Worm (Caenorhabditis elegans) whole organism, L1 larva: ENCODE data around the gene ldh-1.

Experiments
- C04F5.9 ChIP-seq: sonication (generic microtip); optimal IDR thresholded peaks from 2 replicates; lab custom pipeline; 2016; ENCODE audit warnings: missing genetic modification characterization, missing compliant biosample characterization
- alr-1 ChIP-seq: fragments of 200-800 bp; sonication (Bioruptor generic); optimal IDR thresholded peaks from 2 replicates; lab custom pipeline; 2018; ENCODE audit warnings: borderline replicate concordance, mild to moderate bottlenecking, missing genetic modification characterization, missing compliant biosample characterization
- aly-2 ChIP-seq: fragments of 150-350 bp; optimal IDR thresholded peaks from 2 replicates; lab custom pipeline; 2014; ENCODE audit warnings: missing biosample characterization, missing genetic modification characterization
- ceh-8 ChIP-seq: fragments of 200-800 bp; sonication (Bioruptor generic); optimal IDR thresholded peaks from 2 replicates; lab custom pipeline; 2018; ENCODE audit warnings: mild to moderate bottlenecking, missing genetic modification characterization, moderate library complexity, missing compliant biosample characterization
- ceh-88 ChIP-seq: fragments of 200-800 bp; sonication (Bioruptor generic); IDR thresholded peaks from 2 replicates; pipeline ENCODE4 v1.3.6; 2022; ENCODE audit warnings: missing genetic modification characterization, missing compliant biosample characterization
- ceh-90 ChIP-seq: sonication (generic microtip); optimal IDR thresholded peaks from 2 replicates; lab custom pipeline; 2016; ENCODE audit warnings: missing genetic modification characterization, missing compliant biosample characterization
- ces-1 ChIP-seq: fragments of 150-350 bp; optimal IDR thresholded peaks from 2 replicates; lab custom pipeline; 2014; ENCODE audit warnings: missing biosample characterization, missing genetic modification reagents, missing genetic modification characterization
- efl-1 ChIP-seq, 4 experiments: fragments of 150-350 bp; optimal IDR thresholded peaks in 3 of 4; peaks in 1 of 4; 1 replicate in 1 of 4; 2 replicates in 3 of 4; lab custom pipeline; 2014; ENCODE audit warnings: missing biosample characterization in 2 of 4, missing genetic modification characterization in 2 of 4, missing genetic modification reagents in 2 of 4
- efl-3 ChIP-seq: fragments of 200-800 bp; sonication (Bioruptor generic); optimal IDR thresholded peaks from 2 replicates; lab custom pipeline; 2018; ENCODE audit warnings: mild to moderate bottlenecking, missing genetic modification characterization, missing compliant biosample characterization
- egl-27 ChIP-seq, 2 experiments: fragments of 150-350 bp in 1 of 2; sonication (generic microtip); optimal IDR thresholded peaks; 3 replicates each; lab custom pipeline; 2017 to 2018; ENCODE audit warnings: missing biosample characterization in 2 of 2, missing genetic modification characterization in 2 of 2, missing genetic modification reagents in 2 of 2
- elt-2 ChIP-seq: sonication (generic microtip); optimal IDR thresholded peaks from 2 replicates; lab custom pipeline; 2016; ENCODE audit warnings: missing genetic modification characterization, mild to moderate bottlenecking, inconsistent platforms, missing compliant biosample characterization, missing genetic modification reagents
- ets-5 ChIP-seq: fragments of 200-800 bp; sonication (Bioruptor generic); IDR thresholded peaks from 2 replicates; pipeline ENCODE4 v1.3.6; 2022; ENCODE audit warnings: missing genetic modification characterization, missing compliant biosample characterization
- fkh-4 ChIP-seq: sonication (generic microtip); optimal IDR thresholded peaks from 2 replicates; lab custom pipeline; 2016; ENCODE audit warnings: missing compliant biosample characterization, missing genetic modification characterization, borderline replicate concordance
- fkh-8 ChIP-seq: sonication (generic microtip); optimal IDR thresholded peaks from 2 replicates; lab custom pipeline; 2016; ENCODE audit warnings: mild to moderate bottlenecking, missing genetic modification characterization, missing compliant biosample characterization
- fos-1 ChIP-seq: fragments of 150-350 bp; optimal IDR thresholded peaks from 2 replicates; lab custom pipeline; 2014; ENCODE audit warnings: missing biosample characterization, missing genetic modification characterization
- hlh-17 ChIP-seq: fragments of 200-800 bp; sonication (Bioruptor generic); optimal IDR thresholded peaks from 2 replicates; lab custom pipeline; 2018; ENCODE audit warnings: missing genetic modification characterization, mild to moderate bottlenecking, missing compliant biosample characterization, moderate library complexity, borderline replicate concordance
- jun-1 ChIP-seq: fragments of 150-350 bp; optimal IDR thresholded peaks from 2 replicates; lab custom pipeline; 2014; ENCODE audit warnings: missing biosample characterization, missing genetic modification reagents, missing genetic modification characterization
- lin-15B ChIP-seq: fragments of 150-350 bp; sonication (generic microtip); optimal IDR thresholded peaks from 3 replicates; lab custom pipeline; 2014; ENCODE audit warnings: missing biosample characterization, missing genetic modification characterization
- lin-39 ChIP-seq: fragments of 150-350 bp; optimal IDR thresholded peaks from 2 replicates; lab custom pipeline; 2014; ENCODE audit warnings: missing biosample characterization, missing genetic modification reagents, missing genetic modification characterization
- mdl-1 ChIP-seq, 2 experiments: fragments of 150-350 bp; optimal IDR thresholded peaks; 2 replicates each; lab custom pipeline; 2014 to 2017; ENCODE audit warnings: missing biosample characterization in 2 of 2, missing genetic modification characterization in 2 of 2, inconsistent platforms in 1 of 2
- mef-2 ChIP-seq: fragments of 150-350 bp; optimal IDR thresholded peaks from 2 replicates; lab custom pipeline; 2014; ENCODE audit warnings: missing biosample characterization, missing genetic modification characterization
- mep-1 ChIP-seq: fragments of 150-350 bp; optimal IDR thresholded peaks from 2 replicates; lab custom pipeline; 2014; ENCODE audit warnings: missing biosample characterization, missing genetic modification characterization
- nhr-12 ChIP-seq: sonication (generic microtip); optimal IDR thresholded peaks from 2 replicates; lab custom pipeline; 2017; ENCODE audit warnings: missing biosample characterization, missing genetic modification characterization
- nhr-19 ChIP-seq: fragments of 200-800 bp; sonication (Bioruptor generic); conservative IDR thresholded peaks from 2 replicates; pipeline ENCODE4 v1.3.6; 2022; ENCODE audit warnings: missing genetic modification characterization, missing compliant biosample characterization
- nhr-28 ChIP-seq: fragments of 150-350 bp; optimal IDR thresholded peaks from 2 replicates; lab custom pipeline; 2014; ENCODE audit warnings: missing biosample characterization, missing genetic modification characterization
- nhr-47 ChIP-seq: sonication (generic microtip); optimal IDR thresholded peaks from 2 replicates; lab custom pipeline; 2016; ENCODE audit warnings: mild to moderate bottlenecking, missing genetic modification characterization, moderate library complexity, missing compliant biosample characterization
- nhr-76 ChIP-seq: sonication (generic microtip); optimal IDR thresholded peaks from 2 replicates; lab custom pipeline; 2017; ENCODE audit warnings: missing biosample characterization, missing genetic modification characterization
- nhr-90 ChIP-seq: sonication (generic microtip); optimal IDR thresholded peaks from 2 replicates; lab custom pipeline; 2016; ENCODE audit warnings: mild to moderate bottlenecking, missing genetic modification characterization, missing compliant biosample characterization; ENCODE audit not compliant: poor library complexity
- pag-3 ChIP-seq: sonication (generic microtip); optimal IDR thresholded peaks from 2 replicates; lab custom pipeline; 2017; ENCODE audit warnings: missing genetic modification characterization, mild to moderate bottlenecking, missing compliant biosample characterization, antibody characterized with exemption, borderline replicate concordance; ENCODE audit not compliant: insufficient read depth
- sox-4 ChIP-seq: sonication (generic microtip); optimal IDR thresholded peaks from 2 replicates; lab custom pipeline; 2016; ENCODE audit warnings: missing genetic modification characterization, missing compliant biosample characterization
- swsn-7 ChIP-seq: sonication (generic microtip); optimal IDR thresholded peaks from 2 replicates; lab custom pipeline; 2016; ENCODE audit warnings: missing genetic modification characterization, missing compliant biosample characterization
- tlp-1 ChIP-seq: fragments of 150-350 bp; optimal IDR thresholded peaks from 2 replicates; lab custom pipeline; 2014; ENCODE audit warnings: missing biosample characterization, missing genetic modification characterization
- unc-130 ChIP-seq: fragments of 150-350 bp; optimal IDR thresholded peaks from 2 replicates; lab custom pipeline; 2017; ENCODE audit warnings: missing biosample characterization, missing genetic modification characterization, inconsistent platforms
- unc-86 ChIP-seq: sonication (generic microtip); optimal IDR thresholded peaks from 2 replicates; lab custom pipeline; 2016; ENCODE audit warnings: missing genetic modification characterization, missing compliant biosample characterization
- unc-98 ChIP-seq: fragments of 200-800 bp; sonication (Bioruptor generic); IDR thresholded peaks from 2 replicates; pipeline ENCODE4 v1.3.6; 2022; ENCODE audit warnings: missing genetic modification characterization, missing compliant biosample characterization
- vab-15 ChIP-seq: sonication (generic microtip); optimal IDR thresholded peaks from 2 replicates; lab custom pipeline; 2017; ENCODE audit warnings: missing genotype, mild to moderate bottlenecking, missing genetic modification characterization, missing compliant biosample characterization
- xbp-1 ChIP-seq: sonication (generic microtip); optimal IDR thresholded peaks from 2 replicates; lab custom pipeline; 2016; ENCODE audit warnings: missing genetic modification characterization, missing compliant biosample characterization
- ztf-4 ChIP-seq: fragments of 150-350 bp; optimal IDR thresholded peaks from 2 replicates; lab custom pipeline; 2014; ENCODE audit warnings: missing biosample characterization, missing genetic modification characterization

The ldh-1 gene

DNA sequence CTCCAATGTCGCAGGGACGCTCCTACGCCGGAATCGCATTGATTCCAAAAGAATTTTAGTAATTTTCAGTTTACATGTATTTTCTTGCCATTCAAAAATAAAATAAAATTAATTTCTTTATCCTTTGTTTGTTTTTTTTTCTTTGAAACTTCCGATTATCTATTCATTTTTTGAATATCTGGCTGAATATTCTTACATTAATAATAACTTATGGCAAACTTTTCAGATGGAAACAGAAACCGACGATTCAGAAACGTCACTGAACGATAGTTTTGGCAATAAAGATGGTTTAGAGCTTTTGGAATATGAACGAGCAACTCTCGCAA lies 28.1 kb upstream of the ldh-1 start, which contains the start of gene xpf-1:
TSS of gene xpf-1 (plus strand) at position 227 of the 326 bp plus-strand sequence.
- no peak for TF ChIP-seq unc-86 (tag; lab: Kevin White, UChicago)
- TF ChIP-seq xbp-1 (tag; lab: Kevin White, UChicago), result no peak
- no peak for TF ChIP-seq jun-1 (tag; lab: Kevin White, UChicago)
- TF ChIP-seq mef-2 (tag; lab: Kevin White, UChicago), result no peak
- TF ChIP-seq ces-1 (GFP tag; lab: Kevin White, UChicago), result no peak
- no peak for TF ChIP-seq unc-98 (GFP tag; lab: Robert Waterston, UW)
- TF ChIP-seq hlh-17 (GFP tag; lab: Kevin White, UChicago), result no peak
- TF ChIP-seq nhr-28 (tag; lab: Kevin White, UChicago), result no peak
- no peak for TF ChIP-seq nhr-47
- TF ChIP-seq mdl-1 (tag; optimal IDR thresholded peaks at IDR 0.05; lab: Kevin White, UChicago), result no peak
- no peak for TF ChIP-seq nhr-19 (GFP tag; lab: Robert Waterston, UW)
- TF ChIP-seq fkh-8, result no peak
- TF ChIP-seq ets-5 (GFP tag; lab: Robert Waterston, UW), result no peak
- TF ChIP-seq nhr-76, result no peak
- TF ChIP-seq fkh-4 (tag; lab: Kevin White, UChicago), result no peak
- no peak for TF ChIP-seq fos-1 (tag; lab: Kevin White, UChicago)
- no peak for TF ChIP-seq mep-1 (tag; lab: Kevin White, UChicago)
- TF ChIP-seq efl-3 (GFP tag; lab: Kevin White, UChicago), result no peak

ce11 chrII:11700200-11700599 lies 23.8 kb upstream of the ldh-1 start, which contains the start of gene inos-1:
inos-1 (minus strand) TSS chrII:11700300.
- TF ChIP-seq mef-2 (tag; lab: Kevin White, UChicago) (no peak), lin-39 (no peak), vab-15 (tag; lab: Kevin White, UChicago) (no peak), ztf-4 (tag; lab: Kevin White, UChicago) (no peak), unc-130 (tag; lab: Kevin White, UChicago) (no peak), fkh-4 (tag; lab: Kevin White, UChicago) (no peak), tlp-1 (tag; lab: Kevin White, UChicago) (no peak), mep-1 (tag; lab: Kevin White, UChicago) (no peak)

ce11 chrII:11700635-11701034 lies 23.4 kb upstream of the ldh-1 start:
- TF ChIP-seq nhr-12, result no peak
- TF ChIP-seq tlp-1 (tag; lab: Kevin White, UChicago), result no peak
- no peak for TF ChIP-seq nhr-19 (GFP tag; lab: Robert Waterston, UW)
- TF ChIP-seq aly-2, result no peak
- no peak for TF ChIP-seq efl-1 (optimal IDR thresholded peaks at IDR 0.05; lab: Kevin White, UChicago)
- TF ChIP-seq efl-1 (GFP tag; optimal IDR thresholded peaks at IDR 0.05 in 1 of 2; lab: Kevin White, UChicago), result no peak
- no peak for TF ChIP-seq ceh-90 (tag; lab: Kevin White, UChicago)
- no peak for TF ChIP-seq swsn-7
- TF ChIP-seq ceh-8, result no peak
- TF ChIP-seq lin-15B, result no peak
- no peak for TF ChIP-seq alr-1 (tag; lab: Kevin White, UChicago)
- TF ChIP-seq nhr-90 (tag; lab: Kevin White, UChicago), result no peak
- TF ChIP-seq egl-27 (tag; optimal IDR thresholded peaks at IDR 0.05; lab: Kevin White, UChicago), result no peak
- TF ChIP-seq sox-4, result no peak
- no peak for TF ChIP-seq ceh-88 (GFP tag; lab: Robert Waterston, UW)
- TF ChIP-seq elt-2 (tag; lab: Kevin White, UChicago), result no peak
- TF ChIP-seq C04F5.9 (tag; lab: Kevin White, UChicago), result no peak
- TF ChIP-seq pag-3, result no peak
